Fruit fly (Drosophila melanogaster): ENCODE measurements around the gene rux.

Gene rux

dm6 chrX:6010539-6011268 lies 26.9 kb downstream of the rux start:
- TF ChIP-seq CG8301 (tag; optimal IDR thresholded peaks at IDR 0.05) = no peak
- TF ChIP-seq D1 (tag; optimal IDR thresholded peaks at IDR 0.05) = no peak

- no peak for TF ChIP-seq CG17806 (tag; optimal IDR thresholded peaks at IDR 0.05)
- TF ChIP-seq CG32121 (GFP tag; IDR thresholded peaks at IDR 0.05) = no peak
- no peak for TF ChIP-seq Snoo (tag; optimal IDR thresholded peaks at IDR 0.05)
Observed at dm6 chrX:6007502-6007901, 30.1 kb downstream of the rux start.

- TF ChIP-seq CG13204 (GFP tag; optimal IDR thresholded peaks at IDR 0.05) (peak; percentile 13), Pif1B (GFP tag; optimal IDR thresholded peaks at IDR 0.05) (no peak), CG10348 (GFP tag; IDR thresholded peaks at IDR 0.05) (no peak), CG8301 (tag; optimal IDR thresholded peaks at IDR 0.05) (peak; percentile 11), Pif1A (GFP tag; optimal IDR thresholded peaks at IDR 0.05) (peak; percentile 7), Ets98B (GFP tag; IDR thresholded peaks at IDR 0.05) (no peak), CG8159 (tag; optimal IDR thresholded peaks at IDR 0.05) (peak; percentile 70), CG34367 (tag; optimal IDR thresholded peaks at IDR 0.05) (peak; percentile 33), CG9948 (tag; optimal IDR thresholded peaks at IDR 0.05) (peak; percentile 47), CG12605 (GFP tag; IDR thresholded peaks at IDR 0.05) (no peak), CG32121 (GFP tag; IDR thresholded peaks at IDR 0.05) (no peak), CG14655 (GFP tag; optimal IDR thresholded peaks at IDR 0.05) (peak; percentile 54), fd96Ca (GFP tag; IDR thresholded peaks at IDR 0.05) (0 out of 3 replicates have a peak, but pooled peaks have one; percentile 11), CG15710 (tag; optimal IDR thresholded peaks at IDR 0.05) (peak; percentile 66), Snoo (tag; optimal IDR thresholded peaks at IDR 0.05) (peak; percentile 22), CG17806 (tag; optimal IDR thresholded peaks at IDR 0.05) (peak; percentile 63), CG4496 (GFP tag; IDR thresholded peaks at IDR 0.05) (no peak), rn (GFP tag; IDR thresholded peaks at IDR 0.05) (no peak), EcR (GFP tag; optimal IDR thresholded peaks at IDR 0.05) (no peak)
Observed at dm6 chrX:6003830-6004229, 33.8 kb downstream of the rux start.

- peak; percentile 69 for TF ChIP-seq CG34367 (tag; optimal IDR thresholded peaks at IDR 0.05)
- peak; percentile 79 for TF ChIP-seq CG17806 (tag; optimal IDR thresholded peaks at IDR 0.05)
- TF ChIP-seq CG14655 (GFP tag; optimal IDR thresholded peaks at IDR 0.05) = peak; percentile 85
- TF ChIP-seq Ets98B (GFP tag; IDR thresholded peaks at IDR 0.05) = peak; percentile 48; the same call in 1 of the 2 replicates
- TF ChIP-seq CG4496 (GFP tag; IDR thresholded peaks at IDR 0.05) = peak; percentile 86
- no peak for TF ChIP-seq D1 (tag; optimal IDR thresholded peaks at IDR 0.05)
- peak; percentile 88 for TF ChIP-seq Pif1A (GFP tag; optimal IDR thresholded peaks at IDR 0.05)
- TF ChIP-seq Pif1B (GFP tag; optimal IDR thresholded peaks at IDR 0.05) = peak; percentile 78
- peak; percentile 92 for TF ChIP-seq CG32121 (GFP tag; IDR thresholded peaks at IDR 0.05)
- TF ChIP-seq CG10348 (GFP tag; IDR thresholded peaks at IDR 0.05) = no peak
- peak; percentile 66 for TF ChIP-seq CG12605 (GFP tag; IDR thresholded peaks at IDR 0.05)
- TF ChIP-seq CG9948 (tag; optimal IDR thresholded peaks at IDR 0.05) = peak; percentile 78
- TF ChIP-seq rn (GFP tag; IDR thresholded peaks at IDR 0.05) = peak; percentile 56; the same call in 1 of the 2 replicates
- no peak for TF ChIP-seq EcR (GFP tag; optimal IDR thresholded peaks at IDR 0.05)
- TF ChIP-seq CG13204 (GFP tag; optimal IDR thresholded peaks at IDR 0.05) = no peak
- peak; percentile 86 for TF ChIP-seq Snoo (tag; optimal IDR thresholded peaks at IDR 0.05)
- peak; percentile 61 for TF ChIP-seq gl (tag; optimal IDR thresholded peaks at IDR 0.05)
- TF ChIP-seq CG8159 (tag; optimal IDR thresholded peaks at IDR 0.05) = peak; percentile 86
- peak; percentile 82 for TF ChIP-seq CG8301 (tag; optimal IDR thresholded peaks at IDR 0.05)
- TF ChIP-seq fd96Ca (GFP tag; IDR thresholded peaks at IDR 0.05) = peak; percentile 36; the same call in 1 of the 3 replicates
- peak; percentile 83 for TF ChIP-seq CG15710 (tag; optimal IDR thresholded peaks at IDR 0.05)
Observed at dm6 chrX:6000747-6001426, 36.7 kb downstream of the rux start, which contains the start of gene CG4766. Gene CG4766 (minus strand): TSS chrX:6000797.

DNA sequence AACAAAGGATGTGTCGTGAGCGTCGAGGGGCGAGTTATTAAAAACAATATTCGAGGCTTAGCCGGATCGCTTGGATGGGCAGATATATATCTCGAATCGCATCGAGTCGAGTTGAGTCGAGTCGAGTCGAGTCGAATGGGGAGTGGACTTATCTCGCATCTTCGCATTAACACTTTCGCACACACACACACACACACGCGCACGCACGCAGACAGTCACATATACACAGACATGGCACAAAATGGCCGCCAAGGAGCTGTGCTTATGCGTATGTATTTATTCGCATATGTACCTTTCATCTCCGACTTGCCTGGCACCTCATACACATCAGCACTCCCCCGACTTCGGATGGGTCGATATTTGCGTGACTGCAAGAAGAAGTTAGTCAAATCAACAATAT lies 39.7 kb downstream of the rux start:
- TF ChIP-seq CG15710 (tag; optimal IDR thresholded peaks at IDR 0.05) (no peak), CG8159 (tag; optimal IDR thresholded peaks at IDR 0.05) (no peak), CG14655 (GFP tag; optimal IDR thresholded peaks at IDR 0.05) (no peak), fd96Ca (GFP tag; IDR thresholded peaks at IDR 0.05) (no peak), Ets98B (GFP tag; IDR thresholded peaks at IDR 0.05) (no peak), CG34367 (tag; optimal IDR thresholded peaks at IDR 0.05) (no peak), CG10348 (GFP tag; IDR thresholded peaks at IDR 0.05) (no peak), Pif1B (GFP tag; optimal IDR thresholded peaks at IDR 0.05) (no peak), CG12605 (GFP tag; IDR thresholded peaks at IDR 0.05) (no peak), gl (tag; optimal IDR thresholded peaks at IDR 0.05) (no peak), CG8301 (tag; optimal IDR thresholded peaks at IDR 0.05) (no peak), CG32121 (GFP tag; IDR thresholded peaks at IDR 0.05) (no peak), CG4496 (GFP tag; IDR thresholded peaks at IDR 0.05) (no peak), Pif1A (GFP tag; optimal IDR thresholded peaks at IDR 0.05) (no peak), EcR (GFP tag; optimal IDR thresholded peaks at IDR 0.05) (no peak), CG13204 (GFP tag; optimal IDR thresholded peaks at IDR 0.05) (no peak)

dm6 chrX:5995951-5996350 lies 41.6 kb downstream of the rux start:
- no peak for TF ChIP-seq CG32121 (GFP tag; IDR thresholded peaks at IDR 0.05)
